Fruit fly (Drosophila melanogaster): ENCODE results near the gene CycK.

CycK gene

DNA sequence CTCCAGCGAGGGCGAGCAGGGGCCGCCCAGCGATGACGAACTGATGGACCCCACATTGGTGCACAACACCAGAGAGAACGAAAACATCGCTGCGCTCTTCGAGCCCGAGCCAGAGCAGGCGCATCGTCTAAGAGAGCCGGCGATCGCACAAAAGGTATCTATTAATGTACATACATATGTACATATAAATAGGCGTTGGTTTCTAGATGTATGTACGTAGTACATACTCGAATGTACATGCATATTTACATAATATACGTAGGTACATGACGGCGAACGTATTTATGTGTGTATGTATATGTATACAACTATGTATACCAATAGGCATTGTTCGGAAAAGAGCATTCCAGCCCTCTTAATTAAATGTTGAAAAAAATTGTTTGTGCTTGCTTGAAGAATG lies 14.2 kb upstream of the CycK start:
- TF ChIP-seq psq (optimal IDR thresholded peaks at IDR 0.05) (no peak), Dll (optimal IDR thresholded peaks at IDR 0.05) (no peak), pan (optimal IDR thresholded peaks at IDR 0.05) (no peak), CG8478 (optimal IDR thresholded peaks at IDR 0.05) (no peak), usp (GFP tag; optimal IDR thresholded peaks at IDR 0.05) (no peak), EcR (GFP tag; optimal IDR thresholded peaks at IDR 0.05) (no peak)

DNA sequence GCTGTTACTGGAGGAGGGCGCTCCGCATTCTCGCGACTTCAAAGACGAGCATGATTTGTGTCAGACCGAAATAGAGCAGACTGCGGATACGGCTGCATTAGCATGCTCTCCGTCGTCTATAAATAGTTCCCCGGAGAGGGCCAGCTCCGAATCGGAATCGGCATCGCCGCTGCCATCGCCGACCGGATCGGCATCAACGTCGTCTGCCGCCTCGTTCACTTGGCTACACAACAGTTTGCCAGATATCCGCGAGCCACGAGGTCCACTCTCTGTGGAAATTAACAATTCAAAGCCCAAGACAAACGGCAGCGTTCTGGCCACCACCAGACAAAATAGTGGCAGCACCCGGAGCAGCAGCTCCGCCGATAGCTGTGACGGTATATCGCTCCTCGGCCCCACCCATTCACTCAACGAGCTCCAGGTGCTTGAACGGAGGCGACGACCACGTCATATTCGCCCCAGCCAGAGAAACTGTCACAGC lies 12.8 kb upstream of the CycK start:
- TF ChIP-seq CG8478 (optimal IDR thresholded peaks at IDR 0.05) (no peak), Dll (optimal IDR thresholded peaks at IDR 0.05) (no peak), pan (optimal IDR thresholded peaks at IDR 0.05) (no peak), usp (GFP tag; optimal IDR thresholded peaks at IDR 0.05) (no peak), psq (optimal IDR thresholded peaks at IDR 0.05) (no peak), EcR (GFP tag; optimal IDR thresholded peaks at IDR 0.05) (no peak)

- TF ChIP-seq Dll (optimal IDR thresholded peaks at IDR 0.05) (no peak), psq (optimal IDR thresholded peaks at IDR 0.05) (no peak), pan (optimal IDR thresholded peaks at IDR 0.05) (no peak), EcR (GFP tag; optimal IDR thresholded peaks at IDR 0.05) (no peak), usp (GFP tag; optimal IDR thresholded peaks at IDR 0.05) (no peak), CG8478 (optimal IDR thresholded peaks at IDR 0.05) (no peak)
Observed at dm6 chr2L:22139960-22140359, 10.0 kb upstream of the CycK start.

DNA sequence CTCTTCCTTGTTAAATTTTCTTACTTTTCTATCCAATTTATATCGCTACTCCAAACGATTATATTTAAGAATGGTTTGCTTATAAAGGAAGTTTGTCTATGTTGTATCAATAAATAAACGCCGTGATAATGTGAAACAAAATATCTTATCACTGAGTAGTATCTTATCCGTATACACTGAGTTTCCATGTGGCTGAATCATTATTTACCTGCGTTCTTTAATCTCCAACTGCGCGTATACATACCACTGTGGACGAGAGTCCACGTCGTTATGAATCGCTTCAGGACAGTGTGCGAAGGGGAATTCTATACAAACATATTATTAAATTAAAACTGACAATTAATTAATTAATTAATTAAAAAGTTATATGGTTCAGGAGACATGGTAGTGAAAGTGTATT lies 9.4 kb upstream of the CycK start:
- TF ChIP-seq CG8478 (optimal IDR thresholded peaks at IDR 0.05) = no peak
- no peak for TF ChIP-seq Dll (optimal IDR thresholded peaks at IDR 0.05)
- TF ChIP-seq usp (GFP tag; optimal IDR thresholded peaks at IDR 0.05) = no peak
- no peak for TF ChIP-seq psq (optimal IDR thresholded peaks at IDR 0.05)
- TF ChIP-seq EcR (GFP tag; optimal IDR thresholded peaks at IDR 0.05) = no peak
- TF ChIP-seq pan (optimal IDR thresholded peaks at IDR 0.05) = no peak

DNA sequence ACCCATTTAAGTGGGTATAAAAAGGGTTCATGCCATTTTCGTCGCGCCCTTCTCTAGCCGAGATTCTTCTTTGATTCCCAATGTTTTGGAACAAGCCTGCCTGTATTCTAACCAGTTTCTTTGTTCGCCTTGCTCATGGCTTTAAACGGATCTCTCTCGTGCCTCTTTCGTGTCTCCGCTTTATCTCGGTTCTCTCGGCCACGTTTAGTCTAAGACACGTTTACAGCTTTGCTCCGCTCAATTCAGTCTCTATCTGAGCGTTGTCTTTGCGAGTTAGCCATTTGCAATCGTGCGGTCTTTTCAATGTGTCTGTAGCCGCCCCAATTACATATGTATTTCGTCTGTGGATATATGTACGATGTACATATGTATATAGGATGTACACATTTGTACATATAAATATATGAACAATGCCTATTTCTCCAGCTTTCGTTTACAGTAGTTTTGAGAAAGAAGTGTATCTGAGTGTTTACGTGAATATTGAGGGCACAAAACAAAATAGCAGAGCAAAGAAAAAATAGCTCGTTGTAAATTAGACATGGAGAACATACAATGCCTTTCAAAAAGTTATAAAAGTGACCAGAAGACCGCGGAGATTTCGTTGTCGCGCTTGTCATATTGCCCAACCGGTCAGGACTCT lies 4.3 kb upstream of the CycK start:
- TF ChIP-seq psq (optimal IDR thresholded peaks at IDR 0.05) (no peak), CG8478 (optimal IDR thresholded peaks at IDR 0.05) (no peak), EcR (GFP tag; optimal IDR thresholded peaks at IDR 0.05) (no peak), usp (GFP tag; optimal IDR thresholded peaks at IDR 0.05) (no peak), pan (optimal IDR thresholded peaks at IDR 0.05) (no peak), Dll (optimal IDR thresholded peaks at IDR 0.05) (no peak)

DNA sequence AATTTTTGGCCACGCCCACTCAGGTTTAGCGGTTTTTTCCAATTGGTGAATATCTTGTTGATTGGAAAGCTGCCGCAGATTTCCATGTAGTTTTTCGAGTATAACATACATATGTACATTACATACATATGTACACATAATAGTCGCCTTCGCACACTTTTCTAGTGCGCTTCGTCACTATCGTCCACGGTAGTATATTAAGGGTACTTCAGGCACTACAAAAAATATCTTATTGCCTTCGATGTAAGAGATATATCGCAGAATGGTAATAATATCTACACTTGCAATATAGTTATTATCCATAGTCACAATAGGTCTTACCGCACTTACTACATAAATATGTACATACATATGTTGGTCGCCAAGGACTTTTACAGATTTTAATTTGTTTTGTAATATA lies 3.0 kb upstream of the CycK start:
- TF ChIP-seq CG8478 (optimal IDR thresholded peaks at IDR 0.05) (no peak), EcR (GFP tag; optimal IDR thresholded peaks at IDR 0.05) (no peak), psq (optimal IDR thresholded peaks at IDR 0.05) (no peak), pan (optimal IDR thresholded peaks at IDR 0.05) (no peak), usp (GFP tag; optimal IDR thresholded peaks at IDR 0.05) (no peak), Dll (optimal IDR thresholded peaks at IDR 0.05) (no peak)

dm6 chr2L:22131171-22131675 lies 1.3 kb upstream of the CycK start, which contains the start of gene CG42748:
TSS of gene CG42748 (plus strand) at chr2L:22131221.
- no peak for TF ChIP-seq pan (optimal IDR thresholded peaks at IDR 0.05)
- no peak for TF ChIP-seq usp (GFP tag; optimal IDR thresholded peaks at IDR 0.05)
- TF ChIP-seq EcR (GFP tag; optimal IDR thresholded peaks at IDR 0.05) = no peak
- no peak for TF ChIP-seq CG8478 (optimal IDR thresholded peaks at IDR 0.05)
- TF ChIP-seq Dll (optimal IDR thresholded peaks at IDR 0.05) = no peak
- no peak for TF ChIP-seq psq (optimal IDR thresholded peaks at IDR 0.05)

- no peak for TF ChIP-seq usp (GFP tag; optimal IDR thresholded peaks at IDR 0.05)
- no peak for TF ChIP-seq CG8478 (optimal IDR thresholded peaks at IDR 0.05)
- no peak for TF ChIP-seq psq (optimal IDR thresholded peaks at IDR 0.05)
- TF ChIP-seq EcR (GFP tag; optimal IDR thresholded peaks at IDR 0.05) = no peak
- no peak for TF ChIP-seq pan (optimal IDR thresholded peaks at IDR 0.05)
- no peak for TF ChIP-seq Dll (optimal IDR thresholded peaks at IDR 0.05)
Observed at dm6 chr2L:22121651-22122165, 8.2 kb downstream of the CycK start.

DNA sequence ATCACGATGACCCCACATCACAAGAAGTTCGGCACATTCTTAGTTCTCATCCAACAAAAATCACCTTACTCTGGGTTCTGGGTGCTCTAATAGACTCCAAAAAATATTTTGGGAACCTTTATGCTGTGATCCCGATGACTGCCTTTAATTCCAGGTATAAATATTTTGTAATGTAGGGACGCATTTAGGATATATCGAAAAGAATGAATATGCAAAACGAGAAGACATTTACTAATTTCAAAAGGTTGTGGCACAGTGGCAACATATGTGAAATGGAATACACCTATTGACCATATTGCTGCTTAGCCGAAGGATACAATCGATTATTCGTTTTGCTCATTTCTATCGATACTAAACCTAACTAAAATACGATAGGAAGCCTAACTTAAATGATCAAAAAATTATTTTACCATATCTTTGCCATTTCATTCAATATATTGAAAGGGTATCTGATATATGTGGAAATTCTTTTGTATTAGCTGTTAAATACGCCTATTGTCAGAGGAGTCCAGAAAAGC lies 9.0 kb downstream of the CycK start, which contains the start of gene CG3651:
TSS of gene CG3651 (plus strand) at position 468 of the 518 bp plus-strand sequence.
- TF ChIP-seq Dll (optimal IDR thresholded peaks at IDR 0.05) = no peak
- no peak for TF ChIP-seq psq (optimal IDR thresholded peaks at IDR 0.05)
- no peak for TF ChIP-seq EcR (GFP tag; optimal IDR thresholded peaks at IDR 0.05)
- TF ChIP-seq pan (optimal IDR thresholded peaks at IDR 0.05) = no peak
- TF ChIP-seq usp (GFP tag; optimal IDR thresholded peaks at IDR 0.05) = no peak
- no peak for TF ChIP-seq CG8478 (optimal IDR thresholded peaks at IDR 0.05)

- no peak for TF ChIP-seq EcR (GFP tag; optimal IDR thresholded peaks at IDR 0.05)
Observed at dm6 chr2L:22108664-22109063, 21.3 kb downstream of the CycK start, which contains the start of gene CG6675. TSS of gene CG6675 (plus strand) at chr2L:22108964.

dm6 chr2L:22107204-22107603 lies 22.7 kb downstream of the CycK start, which contains the start of gene CG10834:
TSS of gene CG10834 (minus strand) at chr2L:22107304.
- no peak for TF ChIP-seq Dll (optimal IDR thresholded peaks at IDR 0.05)
- no peak for TF ChIP-seq CG8478 (optimal IDR thresholded peaks at IDR 0.05)
- no peak for TF ChIP-seq usp (GFP tag; optimal IDR thresholded peaks at IDR 0.05)
- no peak for TF ChIP-seq EcR (GFP tag; optimal IDR thresholded peaks at IDR 0.05)
- TF ChIP-seq pan (optimal IDR thresholded peaks at IDR 0.05) = no peak
- no peak for TF ChIP-seq psq (optimal IDR thresholded peaks at IDR 0.05)

DNA sequence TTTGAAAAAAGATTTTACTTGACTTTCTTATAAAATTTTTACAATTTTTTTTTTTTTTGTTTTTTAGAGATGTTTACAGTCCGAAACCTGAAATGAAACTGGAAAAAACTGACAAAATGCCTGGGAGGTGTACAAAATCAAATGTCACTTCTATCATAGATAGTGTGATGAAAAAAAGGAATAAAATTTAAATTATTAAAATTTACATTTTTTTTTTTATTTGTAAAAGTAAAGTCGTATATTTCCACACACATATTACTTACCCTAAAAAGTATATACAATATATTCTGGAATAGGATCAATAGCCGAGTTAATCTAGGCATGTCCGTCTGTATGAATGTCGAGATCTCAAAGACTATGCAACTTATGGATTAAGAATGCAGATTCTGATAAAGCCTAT lies 24.5 kb downstream of the CycK start, which contains the start of gene CG15219:
TSS of gene CG15219 (minus strand) at position 101 of the 400 bp plus-strand sequence.
- TF ChIP-seq CG8478 (optimal IDR thresholded peaks at IDR 0.05) (no peak), usp (GFP tag; optimal IDR thresholded peaks at IDR 0.05) (no peak), pan (optimal IDR thresholded peaks at IDR 0.05) (no peak), EcR (GFP tag; optimal IDR thresholded peaks at IDR 0.05) (no peak), psq (optimal IDR thresholded peaks at IDR 0.05) (no peak), Dll (optimal IDR thresholded peaks at IDR 0.05) (no peak)
